Worm (Caenorhabditis elegans) whole organism, early embryonic: Measurements from ENCODE around the gene Y82E9BR.10.
"Not testable (repeated sequence)": the region's sequence is repeated elsewhere in the genome, so short reads cannot be mapped to it uniquely, and the experiment has no call there.

Experiments used
- B0310.2 ChIP-seq: sonication (generic microtip); optimal IDR thresholded peaks from 2 replicates; lab custom pipeline; 2016; ENCODE audit warnings: mild to moderate bottlenecking, missing genetic modification characterization, missing compliant biosample characterization
- ama-1 ChIP-seq: fragments of 150-350 bp; optimal IDR thresholded peaks from 2 replicates; lab custom pipeline; 2014
- hmbx-1 ChIP-seq: sonication (generic microtip); optimal IDR thresholded peaks from 2 replicates; lab custom pipeline; 2016; ENCODE audit warnings: mild to moderate bottlenecking, missing genetic modification characterization, missing compliant biosample characterization
- tra-4 ChIP-seq: sonication (generic microtip); optimal IDR thresholded peaks from 2 replicates; lab custom pipeline; 2017; ENCODE audit warnings: missing genetic modification characterization, missing compliant biosample characterization

ce11 chrIII:1357973-1358372 lies 17.4 kb downstream of the Y82E9BR.10 start, which contains the start of gene Y82E9BR.8:
- not testable (repeated sequence) for TF ChIP-seq hmbx-1 (tag; lab: Kevin White, UChicago); B0310.2 (tag; lab: Kevin White, UChicago); tra-4 (tag; lab: Kevin White, UChicago); ama-1 (lab: Kevin White, UChicago)
